Fruit fly (Drosophila melanogaster) whole organism, embryonic: ENCODE measurements around the gene CG9297.
A peak's percentile ranks its signal among the peaks of the same experiment; 100 is the strongest.

Experiments used
- Bdp1 ChIP-seq: fragments of 200-800 bp; sonication (Bioruptor generic); optimal IDR thresholded peaks from 3 replicates; lab custom pipeline; 2016; ENCODE audit warnings: missing biosample characterization, missing genetic modification characterization
- Bgb ChIP-seq: fragments of 200-800 bp; sonication (Bioruptor generic); IDR thresholded peaks from 2 replicates; pipeline ENCODE4 v1.3.6; 2022; ENCODE audit warnings: missing biosample characterization, missing genetic modification characterization; ENCODE audit not compliant: partially characterized antibody
- C15 ChIP-seq: fragments of 200-800 bp; sonication (Bioruptor generic); IDR thresholded peaks from 3 replicates; pipeline ENCODE4 v1.3.6; 2022; ENCODE audit warnings: missing biosample characterization, missing genetic modification characterization
- CG10274 ChIP-seq: fragments of 200-800 bp; sonication (Bioruptor generic); optimal IDR thresholded peaks from 3 replicates; lab custom pipeline; 2017; ENCODE audit warnings: missing biosample characterization, mild to moderate bottlenecking, missing genetic modification characterization
- CG10543 ChIP-seq: fragments of 200-800 bp; sonication (Bioruptor generic); optimal IDR thresholded peaks from 3 replicates; lab custom pipeline; 2017; ENCODE audit warnings: missing biosample characterization, mild to moderate bottlenecking, missing genetic modification characterization, moderate library complexity
- CG10959 ChIP-seq: fragments of 200-800 bp; sonication (Bioruptor generic); IDR thresholded peaks from 2 replicates; pipeline ENCODE4 v1.3.6; 2022; ENCODE audit warnings: missing biosample characterization, missing genetic modification characterization
- CG11398 ChIP-seq: fragments of 200-800 bp; sonication (Bioruptor generic); optimal IDR thresholded peaks from 2 replicates; lab custom pipeline; 2016; ENCODE audit warnings: missing biosample characterization, missing genetic modification characterization
- CG12104 ChIP-seq: fragments of 200-800 bp; sonication (Bioruptor generic); optimal IDR thresholded peaks from 3 replicates; lab custom pipeline; 2016; ENCODE audit warnings: missing biosample characterization, missing genetic modification characterization
- CG1233 ChIP-seq: fragments of 200-800 bp; sonication (Bioruptor generic); optimal IDR thresholded peaks from 4 replicates; lab custom pipeline; 2018; ENCODE audit warnings: missing biosample characterization, mild to moderate bottlenecking, missing genetic modification characterization
- CG15073 ChIP-seq: fragments of 200-800 bp; sonication (Bioruptor generic); optimal IDR thresholded peaks from 2 replicates; lab custom pipeline; 2016; ENCODE audit warnings: missing biosample characterization, missing genetic modification characterization
- CG1529 ChIP-seq: fragments of 200-800 bp; sonication (Bioruptor generic); optimal IDR thresholded peaks from 3 replicates; lab custom pipeline; 2018; ENCODE audit warnings: missing biosample characterization, missing genetic modification characterization
- CG16779 ChIP-seq: fragments of 200-800 bp; sonication (Bioruptor generic); IDR thresholded peaks from 2 replicates; pipeline ENCODE4 v1.3.6; 2022; ENCODE audit warnings: missing biosample characterization, missing genetic modification characterization
- CG17361 ChIP-seq: fragments of 200-800 bp; sonication (Bioruptor generic); IDR thresholded peaks from 3 replicates; pipeline ENCODE4 v1.3.6; 2022; ENCODE audit warnings: missing biosample characterization, missing genetic modification characterization
- CG2875 ChIP-seq: fragments of 200-800 bp; sonication (Bioruptor generic); optimal IDR thresholded peaks from 2 replicates; lab custom pipeline; 2017; ENCODE audit warnings: missing biosample characterization, mild to moderate bottlenecking, missing genetic modification characterization, missing genetic modification reagents
- CG32767 ChIP-seq: fragments of 200-800 bp; sonication (Bioruptor generic); IDR thresholded peaks from 2 replicates; pipeline ENCODE4 v1.3.6; 2022; ENCODE audit warnings: missing biosample characterization, missing genetic modification characterization
- CG3726 ChIP-seq: fragments of 200-800 bp; sonication (Bioruptor generic); IDR thresholded peaks from 3 replicates; pipeline ENCODE4, ENCODE4 v1.3.6; 2022; ENCODE audit warnings: missing biosample characterization, missing genetic modification characterization
- CG43689 ChIP-seq: fragments of 200-800 bp; sonication (Bioruptor generic); IDR thresholded peaks from 2 replicates; pipeline ENCODE4 v1.3.6; 2022; ENCODE audit warnings: missing biosample characterization, missing genetic modification characterization
- Chrac-16 ChIP-seq: fragments of 200-800 bp; sonication (Bioruptor generic); optimal IDR thresholded peaks from 3 replicates; lab custom pipeline; 2016; ENCODE audit warnings: missing biosample characterization, missing genetic modification characterization
- Dll ChIP-seq: fragments of 200-800 bp; sonication (Bioruptor generic); IDR thresholded peaks from 4 replicates; pipeline ENCODE4 v1.3.6; 2022; ENCODE audit warnings: missing biosample characterization, missing genetic modification characterization; ENCODE audit not compliant: partially characterized antibody
- Doc3 ChIP-seq: fragments of 200-800 bp; sonication (Bioruptor generic); IDR thresholded peaks from 3 replicates; pipeline ENCODE4 v1.3.6; 2022; ENCODE audit warnings: missing biosample characterization, missing genetic modification characterization; ENCODE audit not compliant: partially characterized antibody
- ERR ChIP-seq: fragments of 200-800 bp; sonication (Bioruptor generic); optimal IDR thresholded peaks from 2 replicates; lab custom pipeline; 2016; ENCODE audit warnings: missing biosample characterization, missing genetic modification characterization
- Eip74EF ChIP-seq, 2 experiments: fragments of 200-800 bp in 1 of 2; fragments of >200 bp in 1 of 2; sonication (Bioruptor generic) in 1 of 2; optimal IDR thresholded peaks; 2 replicates each; lab custom pipeline; 2017 to 2019; ENCODE audit warnings: missing biosample characterization in 2 of 2, missing genetic modification characterization in 2 of 2, mild to moderate bottlenecking in 1 of 2, moderate library complexity in 1 of 2
- Ets97D ChIP-seq: fragments of 200-800 bp; sonication (Bioruptor generic); optimal IDR thresholded peaks from 3 replicates; lab custom pipeline; 2016; ENCODE audit warnings: missing biosample characterization, missing genetic modification characterization
- Fer1 ChIP-seq: fragments of 200-800 bp; sonication (Bioruptor generic); optimal IDR thresholded peaks from 2 replicates; lab custom pipeline; 2017; ENCODE audit warnings: missing biosample characterization, mild to moderate bottlenecking, missing genetic modification characterization
- Sry-δ ChIP-seq: fragments of 200-800 bp; sonication (Bioruptor generic); optimal IDR thresholded peaks from 2 replicates; lab custom pipeline; 2016; ENCODE audit warnings: missing biosample characterization, missing genetic modification characterization
- Stat92E ChIP-seq, 3 experiments: fragments of >200 bp in 2 of 3; fragments of 200-800 bp in 1 of 3; sonication (Bioruptor generic) in 1 of 3; optimal IDR thresholded peaks; 2 replicates each; lab custom pipeline; 2017 to 2019; ENCODE audit warnings: missing biosample characterization in 3 of 3, missing genetic modification characterization in 3 of 3, mild to moderate bottlenecking in 1 of 3, moderate library complexity in 1 of 3
- Xbp1 ChIP-seq: fragments of 200-800 bp; sonication (Bioruptor generic); optimal IDR thresholded peaks from 3 replicates; lab custom pipeline; 2016; ENCODE audit warnings: missing biosample characterization, mild to moderate bottlenecking, missing genetic modification characterization
- YL-1 ChIP-seq: fragments of 200-800 bp; sonication (Bioruptor generic); optimal IDR thresholded peaks from 3 replicates; lab custom pipeline; 2017; ENCODE audit warnings: missing biosample characterization, mild to moderate bottlenecking, missing genetic modification characterization
- abd-A ChIP-seq: fragments of 200-800 bp; sonication (Bioruptor generic); optimal IDR thresholded peaks from 3 replicates; lab custom pipeline; 2019; ENCODE audit warnings: missing biosample characterization, mild to moderate bottlenecking, missing genetic modification characterization, moderate library complexity
- al ChIP-seq: fragments of 200-800 bp; sonication (Bioruptor generic); IDR thresholded peaks from 2 replicates; pipeline ENCODE4 v1.3.6; 2022; ENCODE audit warnings: missing biosample characterization, missing genetic modification characterization
- ara ChIP-seq: fragments of 200-800 bp; sonication (Bioruptor generic); IDR thresholded peaks from 2 replicates; pipeline ENCODE4 v1.3.6; 2022; ENCODE audit warnings: missing biosample characterization, missing genetic modification characterization
- bigmax ChIP-seq: fragments of 200-800 bp; sonication (Bioruptor generic); optimal IDR thresholded peaks from 2 replicates; lab custom pipeline; 2018; ENCODE audit warnings: missing biosample characterization, mild to moderate bottlenecking, missing genetic modification characterization
- chn ChIP-seq: fragments of 200-800 bp; sonication (Bioruptor generic); optimal IDR thresholded peaks from 2 replicates; lab custom pipeline; 2016; ENCODE audit warnings: missing biosample characterization, missing genetic modification characterization
- emc ChIP-seq: fragments of 200-800 bp; sonication (Bioruptor generic); optimal IDR thresholded peaks from 2 replicates; lab custom pipeline; 2016; ENCODE audit warnings: missing biosample characterization, missing genetic modification characterization
- ems ChIP-seq: fragments of 200-800 bp; sonication (Bioruptor generic); optimal IDR thresholded peaks from 3 replicates; lab custom pipeline; 2016; ENCODE audit warnings: missing biosample characterization, missing genetic modification characterization
- gce ChIP-seq: fragments of 200-800 bp; sonication (Bioruptor generic); IDR thresholded peaks from 3 replicates; pipeline ENCODE4 v1.3.6; 2022; ENCODE audit warnings: missing biosample characterization, missing genetic modification characterization
- kni ChIP-seq: fragments of 200-800 bp; sonication (Bioruptor generic); optimal IDR thresholded peaks from 3 replicates; lab custom pipeline; 2017; ENCODE audit warnings: mild to moderate bottlenecking, missing biosample characterization, missing genetic modification reagents, missing genetic modification characterization
- nom ChIP-seq: fragments of 200-800 bp; sonication (Bioruptor generic); optimal IDR thresholded peaks from 2 replicates; lab custom pipeline; 2017; ENCODE audit warnings: missing biosample characterization, missing genetic modification characterization, mild to moderate bottlenecking, moderate library complexity, missing genetic modification reagents
- sens-2 ChIP-seq: fragments of 200-800 bp; sonication (Bioruptor generic); IDR thresholded peaks from 2 replicates; pipeline ENCODE4 v1.3.6; 2022; ENCODE audit warnings: missing biosample characterization, missing genetic modification characterization
- so ChIP-seq: fragments of 200-800 bp; sonication (Bioruptor generic); IDR thresholded peaks from 3 replicates; pipeline ENCODE4 v1.3.6; 2022; ENCODE audit warnings: missing biosample characterization, missing genetic modification characterization
- sqz ChIP-seq: fragments of 200-800 bp; sonication (Bioruptor generic); optimal IDR thresholded peaks from 3 replicates; lab custom pipeline; 2018; ENCODE audit warnings: missing biosample characterization, mild to moderate bottlenecking, missing genetic modification characterization
- toy ChIP-seq: fragments of 200-800 bp; sonication (Bioruptor generic); IDR thresholded peaks from 2 replicates; pipeline ENCODE4 v1.3.6; 2022; ENCODE audit warnings: missing biosample characterization, missing genetic modification characterization
- tx ChIP-seq: fragments of 200-800 bp; sonication (Bioruptor generic); optimal IDR thresholded peaks from 2 replicates; lab custom pipeline; 2016; ENCODE audit warnings: missing biosample characterization, missing genetic modification characterization
- unc-4 ChIP-seq: fragments of 200-800 bp; sonication (Bioruptor generic); IDR thresholded peaks from 2 replicates; pipeline ENCODE4 v1.3.6; 2022; ENCODE audit warnings: missing biosample characterization, missing genetic modification characterization; ENCODE audit not compliant: partially characterized antibody
- zf30C ChIP-seq: fragments of 200-800 bp; sonication (Bioruptor generic); optimal IDR thresholded peaks from 3 replicates; lab custom pipeline; 2018; ENCODE audit warnings: missing biosample characterization, mild to moderate bottlenecking, missing genetic modification characterization

CG9297 gene

DNA sequence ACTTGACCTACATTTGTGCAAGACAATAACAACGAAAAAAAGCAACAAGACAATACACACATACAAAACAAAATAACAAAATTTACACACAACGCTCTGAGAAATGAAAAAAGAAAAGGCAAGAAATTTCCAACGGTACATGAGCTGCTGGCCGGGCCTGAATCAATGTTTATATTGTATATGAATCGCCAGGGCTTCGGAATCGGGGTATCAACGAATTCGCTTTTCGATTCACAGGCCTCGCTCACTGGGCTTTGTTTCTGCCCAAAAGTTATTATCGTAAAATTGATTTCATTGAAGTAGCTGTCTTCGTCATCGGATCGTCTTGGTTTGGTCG lies 45.0 kb downstream of the CG9297 start (continued):
- TF ChIP-seq Bdp1 (GFP tag; lab: Kevin White, UChicago), result no peak
- peak; percentile 64 for TF ChIP-seq kni (GFP tag; lab: Kevin White, UChicago)
- TF ChIP-seq bigmax (GFP tag; lab: Kevin White, UChicago), result no peak
- TF ChIP-seq CG15073 (GFP tag; lab: Kevin White, UChicago), result no peak
- no peak for TF ChIP-seq CG12104 (GFP tag; lab: Kevin White, UChicago)
- no peak for TF ChIP-seq chn (GFP tag; lab: Kevin White, UChicago)
- no peak for TF ChIP-seq Dll (GFP tag; lab: Robert Waterston, UW)
- no peak for TF ChIP-seq zf30C
- TF ChIP-seq toy (GFP tag; lab: Robert Waterston, UW), result no peak
- peak; percentile 65 for TF ChIP-seq nom (GFP tag; lab: Kevin White, UChicago)
- TF ChIP-seq ems (GFP tag; lab: Kevin White, UChicago), result no peak
- no peak for TF ChIP-seq C15 (GFP tag; lab: Robert Waterston, UW)
- no peak for TF ChIP-seq Xbp1 (GFP tag; lab: Kevin White, UChicago)
- no peak for TF ChIP-seq CG10274 (GFP tag; lab: Kevin White, UChicago)
- TF ChIP-seq so (GFP tag; lab: Robert Waterston, UW), result no peak
- TF ChIP-seq CG2875, result no peak
- TF ChIP-seq Fer1, result no peak
- TF ChIP-seq CG17361, result no peak
- no peak for TF ChIP-seq ERR (GFP tag; lab: Kevin White, UChicago)
- no peak for TF ChIP-seq Bgb (GFP tag; lab: Robert Waterston, UW)
- TF ChIP-seq unc-4, result no peak
- TF ChIP-seq Ets97D (GFP tag; lab: Kevin White, UChicago), result no peak
- TF ChIP-seq Eip74EF (GFP tag; optimal IDR thresholded peaks at IDR 0.05; lab: Kevin White, UChicago), result no peak
- TF ChIP-seq al, result no peak
- no peak for TF ChIP-seq tx (GFP tag; lab: Kevin White, UChicago)
- peak; percentile 22 for TF ChIP-seq sqz (GFP tag; lab: Kevin White, UChicago)
- TF ChIP-seq CG43689 (GFP tag; lab: Robert Waterston, UW), result no peak
- TF ChIP-seq CG3726 (GFP tag; lab: Robert Waterston, UW), result no peak
- no peak for TF ChIP-seq Stat92E (GFP tag; optimal IDR thresholded peaks at IDR 0.05; lab: Kevin White, UChicago)
- no peak for TF ChIP-seq emc (GFP tag; lab: Kevin White, UChicago)
- no peak for TF ChIP-seq CG1233 (GFP tag; lab: Kevin White, UChicago)
- TF ChIP-seq gce (GFP tag; lab: Robert Waterston, UW), result no peak
- TF ChIP-seq Sry-δ (GFP tag; lab: Kevin White, UChicago), result no peak
- no peak for TF ChIP-seq sens-2 (GFP tag; lab: Robert Waterston, UW)
- TF ChIP-seq CG16779 (GFP tag; lab: Robert Waterston, UW), result no peak
- no peak for TF ChIP-seq Chrac-16
- TF ChIP-seq ara (GFP tag; lab: Robert Waterston, UW), result no peak
- no peak for TF ChIP-seq CG1529 (GFP tag; lab: Kevin White, UChicago)
- no peak for TF ChIP-seq YL-1 (GFP tag; lab: Kevin White, UChicago)
- no peak for TF ChIP-seq Doc3 (GFP tag; lab: Robert Waterston, UW)
- TF ChIP-seq CG11398 (GFP tag; lab: Kevin White, UChicago), result no peak
- TF ChIP-seq CG32767 (GFP tag; lab: Robert Waterston, UW), result no peak
- no peak for TF ChIP-seq CG10543 (GFP tag; lab: Kevin White, UChicago)
- TF ChIP-seq abd-A (tag; lab: Kevin White, UChicago), result peak; percentile 24
- TF ChIP-seq CG10959 (GFP tag; lab: Robert Waterston, UW), result no peak
